Worm (Caenorhabditis elegans): Measurements from ENCODE around the gene T13C2.3.

- TF ChIP-seq elt-3 (tag; optimal IDR thresholded peaks at IDR 0.05), result no peak
- peak; percentile 91 for TF ChIP-seq blmp-1 (tag; optimal IDR thresholded peaks at IDR 0.05; ENCODE audit: insufficient read depth)
- TF ChIP-seq egl-27 (tag; optimal IDR thresholded peaks at IDR 0.05), result peak; percentile 62
- TF ChIP-seq fos-1 (tag; optimal IDR thresholded peaks at IDR 0.05), result peak; percentile 30
These were observed 32.1 kb downstream of the T13C2.3 start for ce11 chrII:6821118-6821517.

Measured in whole organism, L2 larva.